Fruit fly (Drosophila melanogaster) whole organism, prepupa: ENCODE data around the gene CG34268.

Experiments used
- CG11902 ChIP-seq: fragments of 200-800 bp; sonication (Bioruptor generic); optimal IDR thresholded peaks from 3 replicates; lab custom pipeline; 2016; ENCODE audit warnings: missing biosample characterization, missing genetic modification characterization
- CG6276 ChIP-seq: fragments of 200-800 bp; sonication (Bioruptor generic); optimal IDR thresholded peaks from 2 replicates; lab custom pipeline; 2017; ENCODE audit warnings: missing biosample characterization, mild to moderate bottlenecking, missing genetic modification characterization
- CG6854 ChIP-seq: fragments of 200-800 bp; sonication (Bioruptor generic); optimal IDR thresholded peaks from 2 replicates; lab custom pipeline; 2017; ENCODE audit warnings: missing biosample characterization, mild to moderate bottlenecking, missing genetic modification characterization
- CG8119 ChIP-seq: fragments of 200-800 bp; sonication (Bioruptor generic); IDR thresholded peaks from 3 replicates; pipeline ENCODE4 v1.3.6; 2022; ENCODE audit warnings: missing biosample characterization, missing genetic modification characterization
- Hr4 ChIP-seq: fragments of 200-800 bp; sonication (Bioruptor generic); optimal IDR thresholded peaks from 3 replicates; lab custom pipeline; 2016; ENCODE audit warnings: missing biosample characterization, missing genetic modification characterization
- Met ChIP-seq: fragments of 200-800 bp; sonication (Bioruptor generic); optimal IDR thresholded peaks from 3 replicates; lab custom pipeline; 2016; ENCODE audit warnings: missing biosample characterization, missing genetic modification characterization
- Smox ChIP-seq: fragments of 200-800 bp; sonication (Bioruptor generic); optimal IDR thresholded peaks from 3 replicates; lab custom pipeline; 2016; ENCODE audit warnings: missing biosample characterization, missing genetic modification characterization
- salr ChIP-seq, 2 experiments: fragments of 200-800 bp; sonication (Bioruptor generic); optimal IDR thresholded peaks; 3 replicates each; lab custom pipeline; 2016 to 2018; ENCODE audit warnings: missing biosample characterization in 2 of 2, missing genetic modification characterization in 2 of 2, mild to moderate bottlenecking in 1 of 2

dm6 chr3L:471199-471598, 29.6 kb upstream of the CG34268 start:
- TF ChIP-seq Met (GFP tag; lab: Kevin White, UChicago), result no peak
- TF ChIP-seq Hr4 (GFP tag; lab: Kevin White, UChicago), result no peak
- no peak for TF ChIP-seq CG8119 (GFP tag; lab: Robert Waterston, UW)
- no peak for TF ChIP-seq salr (GFP tag; optimal IDR thresholded peaks at IDR 0.05; lab: Kevin White, UChicago)
- no peak for TF ChIP-seq CG11902 (GFP tag; lab: Kevin White, UChicago)
- no peak for TF ChIP-seq Smox (GFP tag; lab: Kevin White, UChicago)
- TF ChIP-seq CG6854 (GFP tag; lab: Kevin White, UChicago), result no peak
- no peak for TF ChIP-seq CG6276 (GFP tag; lab: Kevin White, UChicago)
